Fruit fly (Drosophila melanogaster): ENCODE measurements around the gene nSyb.
A peak's percentile ranks its signal among the peaks of the same experiment; 100 is the strongest.

nSyb gene

DNA sequence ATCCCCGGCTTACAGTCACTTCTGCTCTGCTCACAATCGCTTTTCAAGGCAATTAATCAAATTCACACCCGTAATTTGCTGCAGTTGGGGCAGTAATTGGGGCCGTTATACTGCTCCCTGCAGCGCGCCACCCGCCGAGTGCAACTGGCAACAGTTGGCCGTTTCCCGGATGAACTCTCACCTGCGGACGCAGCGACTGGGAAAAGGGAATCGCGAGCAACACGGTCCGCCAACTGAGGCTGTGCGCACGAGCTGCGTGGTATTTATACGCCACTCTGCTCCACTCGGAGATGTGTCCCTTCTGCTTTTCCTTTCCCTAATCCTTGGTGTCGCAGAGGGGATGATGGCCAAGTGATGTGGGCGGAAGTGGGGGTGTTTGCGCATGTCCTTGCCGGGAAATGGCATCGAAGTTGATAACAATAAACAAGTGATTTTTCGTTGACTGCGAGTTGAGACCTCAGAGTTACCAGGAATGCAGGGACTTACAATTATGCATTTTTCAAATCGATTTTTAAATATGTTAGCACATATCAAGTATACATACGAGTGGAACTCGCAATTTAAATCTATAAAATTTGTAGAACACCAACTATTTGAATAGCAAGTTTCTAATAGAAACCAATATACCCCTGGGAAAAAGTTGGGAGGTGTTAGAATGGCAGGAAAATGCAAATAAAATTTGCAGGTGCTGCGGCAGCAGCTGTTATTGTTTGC is 8.3 kb downstream of the nSyb start, which contains the start of gene GC:
Gene GC, minus strand, starts transcription at position 238 of the 714 bp plus-strand sequence.
- no peak for TF ChIP-seq gl (tag; optimal IDR thresholded peaks at IDR 0.05)
- TF ChIP-seq CG34367 (tag; optimal IDR thresholded peaks at IDR 0.05) = peak; percentile 13
- peak; percentile 39; the same call in 1 of the 2 replicates for TF ChIP-seq CG12605 (GFP tag; IDR thresholded peaks at IDR 0.05)
- TF ChIP-seq CG15710 (tag; optimal IDR thresholded peaks at IDR 0.05) = peak; percentile 6
- TF ChIP-seq CG8301 (tag; optimal IDR thresholded peaks at IDR 0.05) = no peak
- TF ChIP-seq Ets98B (GFP tag; IDR thresholded peaks at IDR 0.05) = 0 out of 2 replicates have a peak, but pooled peaks have one; percentile 10

DNA sequence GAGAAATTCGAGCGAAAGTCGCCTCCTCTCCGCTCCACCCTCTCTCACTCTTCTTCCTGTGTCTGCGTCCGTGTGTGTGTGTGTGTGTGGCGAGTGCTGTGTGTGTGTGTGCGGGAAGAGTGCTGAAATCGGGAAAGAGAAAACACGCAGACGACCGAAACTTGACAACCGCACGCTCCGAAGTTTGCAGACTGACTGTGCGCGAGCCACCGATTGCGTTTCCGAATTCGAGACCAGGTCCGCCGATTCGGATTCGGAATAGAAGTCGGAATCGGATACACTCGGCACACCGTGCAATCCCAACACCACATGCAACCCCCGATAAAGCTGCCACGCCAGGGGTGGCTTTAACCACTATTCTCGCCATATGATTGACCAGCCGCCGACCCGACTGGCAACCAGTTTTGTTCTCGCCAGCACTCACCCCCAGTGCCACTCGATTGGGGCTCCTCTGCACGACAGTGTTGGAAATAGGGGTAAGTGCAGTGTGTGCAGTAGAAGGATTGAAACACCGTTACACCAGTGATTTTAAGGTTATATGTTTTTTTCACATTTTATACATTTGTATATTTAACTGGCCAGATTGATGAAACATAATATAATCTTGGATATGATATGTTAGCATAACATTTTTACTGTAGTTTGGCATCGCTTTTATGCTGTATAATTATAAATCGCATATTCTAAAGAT is 9.2 kb downstream of the nSyb start, which contains the start of gene CG13928:
Gene CG13928, minus strand, starts transcription at position 202 of the 691 bp plus-strand sequence.
- TF ChIP-seq CG13204 (GFP tag; optimal IDR thresholded peaks at IDR 0.05) (peak; percentile 25), CG15710 (tag; optimal IDR thresholded peaks at IDR 0.05) (no peak)

DNA sequence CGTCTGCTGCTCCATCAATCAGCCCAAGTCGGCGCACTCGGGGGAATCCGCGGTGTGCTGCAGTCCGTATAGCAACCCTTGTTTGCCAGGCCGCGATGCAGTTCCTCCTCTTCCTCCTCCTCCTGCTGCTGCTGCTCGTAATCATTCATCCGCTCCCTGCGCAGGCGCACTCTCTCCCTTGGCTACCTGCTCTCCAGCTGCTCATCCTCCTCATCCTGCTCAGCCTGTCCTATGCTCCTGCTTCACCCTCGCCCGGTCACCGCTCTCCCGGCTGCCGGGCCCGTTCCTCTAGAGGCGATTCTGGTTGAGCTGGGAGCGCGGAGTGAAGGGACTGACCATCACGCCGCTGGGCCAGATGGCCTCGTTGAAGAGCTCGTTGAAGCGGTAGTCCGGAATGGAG is 10.6 kb downstream of the nSyb start:
- no peak for TF ChIP-seq CG34367 (tag; optimal IDR thresholded peaks at IDR 0.05)
- TF ChIP-seq CG13204 (GFP tag; optimal IDR thresholded peaks at IDR 0.05) = peak; percentile 12
- TF ChIP-seq CG9948 (tag; optimal IDR thresholded peaks at IDR 0.05) = no peak

dm6 chr3L:1618116-1618727 is 19.3 kb downstream of the nSyb start, which contains the start of the genes CG13926, ABCB7 and CG33230:
CG13926 (minus strand) TSS chr3L:1618158.
ABCB7 (plus strand) TSS chr3L:1618414.
CG33230 (plus strand) TSS chr3L:1618414.
- no peak for TF ChIP-seq CG17806 (tag; optimal IDR thresholded peaks at IDR 0.05)
- no peak for TF ChIP-seq CG10348 (GFP tag; IDR thresholded peaks at IDR 0.05)
- TF ChIP-seq CG8301 (tag; optimal IDR thresholded peaks at IDR 0.05) = no peak
- TF ChIP-seq CG15710 (tag; optimal IDR thresholded peaks at IDR 0.05) = peak; percentile 6
- peak; percentile 23 for TF ChIP-seq CG8159 (tag; optimal IDR thresholded peaks at IDR 0.05)
- TF ChIP-seq CG34367 (tag; optimal IDR thresholded peaks at IDR 0.05) = no peak
- TF ChIP-seq CG32121 (GFP tag; IDR thresholded peaks at IDR 0.05) = no peak
- TF ChIP-seq CG9948 (tag; optimal IDR thresholded peaks at IDR 0.05) = no peak
- TF ChIP-seq rn (GFP tag; IDR thresholded peaks at IDR 0.05) = no peak
- 0 out of 2 replicates have a peak, but pooled peaks have one; percentile 17 for TF ChIP-seq Ets98B (GFP tag; IDR thresholded peaks at IDR 0.05)
- TF ChIP-seq Snoo (tag; optimal IDR thresholded peaks at IDR 0.05) = no peak
- no peak for TF ChIP-seq CG14655 (GFP tag; optimal IDR thresholded peaks at IDR 0.05)

- TF ChIP-seq CG9948 (tag; optimal IDR thresholded peaks at IDR 0.05) = no peak
- no peak for TF ChIP-seq rn (GFP tag; IDR thresholded peaks at IDR 0.05)
- no peak for TF ChIP-seq CG32121 (GFP tag; IDR thresholded peaks at IDR 0.05)
- no peak for TF ChIP-seq CG12605 (GFP tag; IDR thresholded peaks at IDR 0.05)
- TF ChIP-seq EcR (GFP tag; optimal IDR thresholded peaks at IDR 0.05) = no peak
- TF ChIP-seq CG34367 (tag; optimal IDR thresholded peaks at IDR 0.05) = no peak
- no peak for TF ChIP-seq CG4496 (GFP tag; IDR thresholded peaks at IDR 0.05)
- no peak for TF ChIP-seq CG10348 (GFP tag; IDR thresholded peaks at IDR 0.05)
- TF ChIP-seq CG8301 (tag; optimal IDR thresholded peaks at IDR 0.05) = no peak
- no peak for TF ChIP-seq fd96Ca (GFP tag; IDR thresholded peaks at IDR 0.05)
- TF ChIP-seq CG15710 (tag; optimal IDR thresholded peaks at IDR 0.05) = no peak
These were observed 21.9 kb downstream of the nSyb start, which contains the start of gene CG12105 for dm6 chr3L:1615701-1616100. CG12105 (minus strand) TSS chr3L:1615801.

DNA sequence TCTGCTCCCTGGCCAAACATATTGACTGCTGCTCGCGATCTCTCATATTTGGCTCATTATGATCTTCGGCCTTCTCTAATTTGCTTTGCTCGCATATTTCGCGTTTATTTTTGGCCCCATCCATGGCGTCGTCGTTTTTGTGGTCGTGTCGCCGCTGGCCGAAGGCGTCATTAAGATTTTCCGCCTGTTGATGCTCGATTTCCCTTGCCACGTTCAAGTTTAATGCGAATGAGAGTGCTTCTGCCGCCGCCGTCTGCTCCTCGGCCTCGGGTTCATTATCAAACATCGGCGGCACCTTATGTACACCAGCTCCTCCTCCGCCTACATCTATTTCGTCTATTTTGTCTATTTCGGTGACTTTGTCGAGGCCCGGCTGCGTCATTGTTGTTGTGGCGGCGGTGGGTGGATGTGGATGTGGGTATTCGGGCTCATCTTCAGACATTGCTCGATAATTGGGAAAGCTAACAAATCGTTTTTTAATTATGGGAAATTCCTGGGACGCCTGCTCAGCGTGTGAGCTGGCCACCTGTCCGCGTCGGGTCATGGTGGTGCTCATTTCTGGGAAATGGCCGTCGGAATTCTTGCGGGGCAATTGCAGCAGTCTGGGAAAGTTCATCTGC is 23.0 kb downstream of the nSyb start:
- TF ChIP-seq CG9948 (tag; optimal IDR thresholded peaks at IDR 0.05) (no peak), gl (tag; optimal IDR thresholded peaks at IDR 0.05) (no peak), CG14655 (GFP tag; optimal IDR thresholded peaks at IDR 0.05) (no peak), CG12605 (GFP tag; IDR thresholded peaks at IDR 0.05) (no peak), fd96Ca (GFP tag; IDR thresholded peaks at IDR 0.05) (no peak), Pif1A (GFP tag; optimal IDR thresholded peaks at IDR 0.05) (no peak), EcR (GFP tag; optimal IDR thresholded peaks at IDR 0.05) (no peak), CG10348 (GFP tag; IDR thresholded peaks at IDR 0.05) (no peak), Pif1B (GFP tag; optimal IDR thresholded peaks at IDR 0.05) (no peak)

DNA sequence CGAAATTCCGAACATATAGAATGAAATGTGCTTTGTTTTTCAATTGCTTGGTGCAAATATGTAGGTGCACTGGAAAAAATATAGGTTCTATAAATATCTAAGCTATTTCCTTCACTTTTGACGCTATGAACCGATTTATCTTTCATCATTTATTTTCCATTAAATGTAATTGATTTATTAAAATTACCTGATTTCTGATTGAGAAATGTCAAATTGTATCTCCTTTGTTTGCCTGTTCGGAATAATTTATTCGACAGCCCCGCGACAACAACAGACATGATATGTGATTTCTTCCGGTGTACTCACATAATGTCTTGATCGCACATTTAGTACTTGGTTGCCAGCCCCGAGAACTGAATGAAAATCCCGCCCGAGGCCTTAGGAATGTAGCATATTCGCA is 27.9 kb downstream of the nSyb start:
- TF ChIP-seq CG34367 (tag; optimal IDR thresholded peaks at IDR 0.05) (no peak), CG8301 (tag; optimal IDR thresholded peaks at IDR 0.05) (peak; percentile 42), D1 (tag; optimal IDR thresholded peaks at IDR 0.05) (no peak), fd96Ca (GFP tag; IDR thresholded peaks at IDR 0.05) (0 out of 3 replicates have a peak, but pooled peaks have one; percentile 23), CG14655 (GFP tag; optimal IDR thresholded peaks at IDR 0.05) (no peak), Snoo (tag; optimal IDR thresholded peaks at IDR 0.05) (no peak), Pif1B (GFP tag; optimal IDR thresholded peaks at IDR 0.05) (no peak), rn (GFP tag; IDR thresholded peaks at IDR 0.05) (no peak), CG10348 (GFP tag; IDR thresholded peaks at IDR 0.05) (peak; percentile 27; the same call in 1 of the 2 replicates), CG12605 (GFP tag; IDR thresholded peaks at IDR 0.05) (no peak), CG8159 (tag; optimal IDR thresholded peaks at IDR 0.05) (peak; percentile 40), CG13204 (GFP tag; optimal IDR thresholded peaks at IDR 0.05) (no peak), CG15710 (tag; optimal IDR thresholded peaks at IDR 0.05) (no peak), EcR (GFP tag; optimal IDR thresholded peaks at IDR 0.05) (no peak), CG17806 (tag; optimal IDR thresholded peaks at IDR 0.05) (no peak), gl (tag; optimal IDR thresholded peaks at IDR 0.05) (no peak), Pif1A (GFP tag; optimal IDR thresholded peaks at IDR 0.05) (peak; percentile 43), CG9948 (tag; optimal IDR thresholded peaks at IDR 0.05) (no peak), Ets98B (GFP tag; IDR thresholded peaks at IDR 0.05) (no peak), CG4496 (GFP tag; IDR thresholded peaks at IDR 0.05) (peak; percentile 35; the same call in 1 of the 3 replicates), CG32121 (GFP tag; IDR thresholded peaks at IDR 0.05) (peak; percentile 45; the same call in 1 of the 2 replicates)

All from whole organism, pupa.